Fruit fly (Drosophila melanogaster): Measurements from ENCODE around the gene EMC1.

Gene EMC1

DNA sequence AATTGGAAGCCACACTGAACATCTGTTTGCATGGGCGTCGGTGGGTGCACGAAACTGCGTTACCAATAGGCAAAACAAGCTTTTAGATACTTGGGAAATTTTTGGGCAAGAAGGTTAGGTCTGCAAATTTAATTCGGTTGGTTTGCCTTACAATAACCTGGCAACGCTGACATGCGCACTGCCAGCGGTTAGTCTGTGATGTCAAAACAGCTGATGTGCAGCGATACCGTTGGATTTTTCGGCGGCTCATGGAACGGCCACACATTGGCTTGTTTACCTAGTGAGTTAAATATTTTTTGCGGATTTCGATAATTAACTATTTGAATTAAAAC is 20.3 kb downstream of the EMC1 start, which contains the start of gene ArgRS-m (continued):
- TF ChIP-seq slbo (GFP tag; IDR thresholded peaks at IDR 0.05), result peak; percentile 83
- TF ChIP-seq Hr3 (GFP tag; optimal IDR thresholded peaks at IDR 0.05), result peak; percentile 47
- TF ChIP-seq CG18764 (GFP tag; optimal IDR thresholded peaks at IDR 0.05), result peak; percentile 42
- no peak for TF ChIP-seq D19A (tag; optimal IDR thresholded peaks at IDR 0.05)
- TF ChIP-seq CG17361 (GFP tag; IDR thresholded peaks at IDR 0.05), result no peak; the same call in 2 of the 3 replicates
- peak in 1 of 3 experiments; percentile 10 for TF ChIP-seq Stat92E (GFP tag; optimal IDR thresholded peaks at IDR 0.05)
- peak; percentile 52 for TF ChIP-seq Antp (GFP tag; optimal IDR thresholded peaks at IDR 0.05)
- TF ChIP-seq MESR4 (GFP tag; optimal IDR thresholded peaks at IDR 0.05), result peak; percentile 11
- no peak for TF ChIP-seq CG14965 (GFP tag; optimal IDR thresholded peaks at IDR 0.05; ENCODE audit: borderline replicate concordance)
- TF ChIP-seq NFAT (GFP tag; IDR thresholded peaks at IDR 0.05), result peak; percentile 77
- peak; percentile 41 for TF ChIP-seq cwo (GFP tag; optimal IDR thresholded peaks at IDR 0.05)
- no peak for TF ChIP-seq prd (optimal IDR thresholded peaks at IDR 0.05)
- TF ChIP-seq prd (GFP tag; IDR thresholded peaks at IDR 0.05), result peak; percentile 33; the same call in 2 of the 3 replicates
- TF ChIP-seq p53 (GFP tag; optimal IDR thresholded peaks at IDR 0.05), result peak; percentile 18
- TF ChIP-seq unpg (GFP tag; optimal IDR thresholded peaks at IDR 0.05), result peak; percentile 42
- TF ChIP-seq tin (GFP tag; optimal IDR thresholded peaks at IDR 0.05), result peak; percentile 38
- no peak for TF ChIP-seq tna (GFP tag; IDR thresholded peaks at IDR 0.05; ENCODE audit: partially characterized antibody)
- TF ChIP-seq lilli (GFP tag; optimal IDR thresholded peaks at IDR 0.05), result peak; percentile 80
- TF ChIP-seq Usf (GFP tag; optimal IDR thresholded peaks at IDR 0.05), result peak; percentile 1
- TF ChIP-seq fd96Cb (tag; optimal IDR thresholded peaks at IDR 0.05), result no peak
- TF ChIP-seq Dll (GFP tag; IDR thresholded peaks at IDR 0.05; ENCODE audit: partially characterized antibody), result peak; percentile 49; the same call in 1 of the 4 replicates
- no peak for TF ChIP-seq CG12219 (GFP tag; optimal IDR thresholded peaks at IDR 0.05)
- peak in 1 of 2 experiments; percentile 55 for TF ChIP-seq Pdp1 (GFP tag; optimal IDR thresholded peaks at IDR 0.05)
- TF ChIP-seq zen (tag; optimal IDR thresholded peaks at IDR 0.05), result peak; percentile 2
- peak; percentile 62 for TF ChIP-seq caup (GFP tag; optimal IDR thresholded peaks at IDR 0.05; ENCODE audit: severe bottlenecking)
- TF ChIP-seq Deaf1 (tag; optimal IDR thresholded peaks at IDR 0.05), result peak; percentile 30
- peak; percentile 46 for TF ChIP-seq CG9727 (GFP tag; optimal IDR thresholded peaks at IDR 0.05)
- TF ChIP-seq ato (GFP tag; IDR thresholded peaks at IDR 0.05; ENCODE audit: partially characterized antibody), result 0 out of 2 replicates have a peak, but pooled peaks have one; percentile 8
- peak; percentile 47 for TF ChIP-seq Sox102F (GFP tag; optimal IDR thresholded peaks at IDR 0.05)
- TF ChIP-seq CG30020 (tag; optimal IDR thresholded peaks at IDR 0.05), result peak; percentile 8
- TF ChIP-seq fd3F (GFP tag; optimal IDR thresholded peaks at IDR 0.05), result peak; percentile 37
- TF ChIP-seq lab (GFP tag; optimal IDR thresholded peaks at IDR 0.05), result peak; percentile 78
- peak in 1 of 2 experiments; percentile 25 for TF ChIP-seq insv (GFP tag; optimal IDR thresholded peaks at IDR 0.05)
- no peak for TF ChIP-seq cato (GFP tag; optimal IDR thresholded peaks at IDR 0.05; ENCODE audit: borderline replicate concordance)
- TF ChIP-seq psq (GFP tag; optimal IDR thresholded peaks at IDR 0.05), result peak; percentile 28
- TF ChIP-seq CG3163 (GFP tag; optimal IDR thresholded peaks at IDR 0.05), result peak; percentile 58
- TF ChIP-seq C15 (GFP tag; IDR thresholded peaks at IDR 0.05), result no peak
- TF ChIP-seq MBD-R2 (GFP tag; IDR thresholded peaks at IDR 0.05), result peak; percentile 93
- peak; percentile 43 for TF ChIP-seq Bdp1 (GFP tag; optimal IDR thresholded peaks at IDR 0.05)
- TF ChIP-seq CrebB (tag; optimal IDR thresholded peaks at IDR 0.05), result peak; percentile 63
- TF ChIP-seq cas (GFP tag; IDR thresholded peaks at IDR 0.05), result 0 out of 2 replicates have a peak, but pooled peaks have one; percentile 10
- TF ChIP-seq tx (GFP tag; optimal IDR thresholded peaks at IDR 0.05), result peak; percentile 65
- TF ChIP-seq Fer1 (GFP tag; optimal IDR thresholded peaks at IDR 0.05), result peak; percentile 76
- no peak for TF ChIP-seq HmgD (GFP tag; optimal IDR thresholded peaks at IDR 0.05)
- TF ChIP-seq eyg (GFP tag; optimal IDR thresholded peaks at IDR 0.05), result peak; percentile 36
- TF ChIP-seq CG11723 (GFP tag; optimal IDR thresholded peaks at IDR 0.05), result peak; percentile 16
- peak; percentile 29 for TF ChIP-seq Mes4 (GFP tag; optimal IDR thresholded peaks at IDR 0.05)
- TF ChIP-seq Adf1 (GFP tag; IDR thresholded peaks at IDR 0.05), result peak; percentile 23; the same call in 1 of the 2 replicates
- TF ChIP-seq schlank (tag; optimal IDR thresholded peaks at IDR 0.05), result peak; percentile 42
- TF ChIP-seq CG30403 (GFP tag; optimal IDR thresholded peaks at IDR 0.05), result peak; percentile 66

All from whole organism, embryonic.